Worm (Caenorhabditis elegans) whole organism, young adult: ENCODE measurements around the gene acn-1.

Experiments used
- B0019.2 ChIP-seq: fragments of 200-800 bp; sonication (Bioruptor generic); conservative IDR thresholded peaks from 2 replicates; pipeline ENCODE4 v1.3.6; 2022; ENCODE audit warnings: missing genetic modification reagents, missing genetic modification characterization, missing compliant biosample characterization
- attf-6 ChIP-seq: fragments of 200-800 bp; sonication (Bioruptor generic); IDR thresholded peaks from 2 replicates; pipeline ENCODE4 v1.3.6; 2022; ENCODE audit warnings: missing genetic modification reagents, missing genetic modification characterization, missing compliant biosample characterization
- ceh-58 ChIP-seq: fragments of 200-800 bp; sonication (Bioruptor generic); IDR thresholded peaks from 2 replicates; pipeline ENCODE4 v1.3.6; 2022; ENCODE audit warnings: missing genetic modification characterization, missing compliant biosample characterization
- hrde-1 ChIP-seq: sonication (generic microtip); optimal IDR thresholded peaks from 2 replicates; lab custom pipeline; 2016; ENCODE audit warnings: missing genetic modification characterization, mild to moderate bottlenecking, missing compliant biosample characterization, moderate library complexity, missing genotype, missing genetic modification reagents, borderline replicate concordance
- nfya-1 ChIP-seq: sonication (generic microtip); optimal IDR thresholded peaks from 2 replicates; lab custom pipeline; 2017; ENCODE audit warnings: antibody characterized with exemption, missing compliant biosample characterization, missing genetic modification characterization, borderline replicate concordance; ENCODE audit not compliant: insufficient read depth
- snpc-1.1 ChIP-seq: sonication (generic microtip); optimal IDR thresholded peaks from 2 replicates; lab custom pipeline; 2017; ENCODE audit warnings: missing genetic modification characterization, mild to moderate bottlenecking, missing compliant biosample characterization, antibody characterized with exemption, moderate library complexity, missing genotype, missing genetic modification reagents; ENCODE audit not compliant: insufficient read depth
- unc-130 ChIP-seq: sonication (generic microtip); optimal IDR thresholded peaks from 2 replicates; lab custom pipeline; 2016; ENCODE audit warnings: missing genetic modification reagents, missing genetic modification characterization, missing compliant biosample characterization

DNA sequence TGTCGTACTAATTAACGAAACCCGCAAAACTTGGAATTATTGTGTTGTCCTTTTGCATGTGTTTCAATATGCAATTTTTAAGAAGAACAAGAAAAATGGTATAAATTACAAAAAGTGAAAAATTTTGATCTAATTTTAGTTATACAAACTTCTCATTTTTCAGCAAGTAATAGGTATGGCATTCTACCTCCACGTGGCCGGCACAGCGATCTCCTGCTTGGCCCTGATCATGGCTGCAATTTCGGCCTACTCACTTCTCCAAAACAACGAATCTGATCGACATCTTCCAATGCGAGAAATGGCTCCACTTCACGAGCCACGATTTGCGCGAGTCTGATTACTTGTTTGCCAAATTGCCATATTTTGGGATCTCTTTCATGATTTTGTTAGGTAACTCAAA, 23.0 kb downstream of the acn-1 start:
- TF ChIP-seq ceh-58 (GFP tag; lab: Robert Waterston, UW) (no peak), unc-130 (GFP tag; lab: Kevin White, UChicago) (no peak), snpc-1.1 (tag; lab: Kevin White, UChicago) (no peak), attf-6 (GFP tag; lab: Robert Waterston, UW) (no peak), nfya-1 (no peak), B0019.2 (GFP tag; lab: Robert Waterston, UW) (no peak), hrde-1 (no peak)
